Worm (Caenorhabditis elegans) whole organism, early embryonic: ENCODE data around the gene moc-1.

ENCODE experiments used
- B0310.2 ChIP-seq: sonication (generic microtip); optimal IDR thresholded peaks from 2 replicates; lab custom pipeline; 2016; ENCODE audit warnings: mild to moderate bottlenecking, missing genetic modification characterization, missing compliant biosample characterization
- ama-1 ChIP-seq: fragments of 150-350 bp; optimal IDR thresholded peaks from 2 replicates; lab custom pipeline; 2014
- hmg-4 ChIP-seq: fragments of 200-800 bp; sonication (Bioruptor generic); optimal IDR thresholded peaks from 2 replicates; lab custom pipeline; 2018; ENCODE audit warnings: mild to moderate bottlenecking, missing genetic modification characterization, missing compliant biosample characterization

DNA sequence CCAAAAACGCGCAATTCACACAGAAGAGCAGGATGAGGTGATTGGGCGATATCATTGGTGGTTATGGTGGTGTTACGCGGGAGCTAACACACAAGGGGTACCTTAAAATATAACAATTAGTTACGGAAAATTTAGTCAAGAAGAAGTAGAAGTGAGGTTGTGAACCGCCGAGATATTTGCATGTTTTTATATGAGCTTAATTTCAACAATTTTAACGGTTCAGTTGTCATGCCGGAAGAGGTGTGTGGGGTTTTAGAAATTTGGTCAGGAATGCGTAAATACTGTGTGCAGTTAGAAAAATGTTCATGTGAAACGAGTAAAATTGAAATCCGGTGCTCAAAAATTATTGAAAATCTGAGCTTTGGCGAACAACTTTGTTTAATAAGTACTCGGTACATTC is 45.6 kb downstream of the moc-1 start, which contains the start of gene flp-3:
- TF ChIP-seq ama-1 (lab: Kevin White, UChicago) (no peak), B0310.2 (tag; lab: Kevin White, UChicago) (no peak), hmg-4 (GFP tag; lab: Kevin White, UChicago) (no peak)
